Fruit fly (Drosophila melanogaster) whole organism, embryonic: Measurements from ENCODE around the gene Rgl.
A peak's percentile ranks its signal among the peaks of the same experiment; 100 is the strongest.

ENCODE experiments used
- Adf1 ChIP-seq: fragments of 200-800 bp; sonication (Bioruptor generic); IDR thresholded peaks from 2 replicates; pipeline ENCODE4 v1.3.6; 2022; ENCODE audit warnings: missing biosample characterization, missing genetic modification characterization
- Aef1 ChIP-seq: fragments of 200-800 bp; sonication (Bioruptor generic); IDR thresholded peaks from 3 replicates; pipeline ENCODE4 v1.3.6; 2022; ENCODE audit warnings: missing biosample characterization, missing genetic modification characterization
- CG11723 ChIP-seq: fragments of 200-800 bp; sonication (Bioruptor generic); optimal IDR thresholded peaks from 2 replicates; lab custom pipeline; 2017; ENCODE audit warnings: missing biosample characterization, mild to moderate bottlenecking, missing genetic modification characterization
- CG12071 ChIP-seq: fragments of 200-800 bp; sonication (Bioruptor generic); optimal IDR thresholded peaks from 3 replicates; lab custom pipeline; 2018; ENCODE audit warnings: missing biosample characterization, mild to moderate bottlenecking, missing genetic modification characterization
- CG12219 ChIP-seq: fragments of 200-800 bp; sonication (Bioruptor generic); optimal IDR thresholded peaks from 3 replicates; lab custom pipeline; 2018; ENCODE audit warnings: missing biosample characterization, mild to moderate bottlenecking, missing genetic modification characterization
- CG12236 ChIP-seq: fragments of 200-800 bp; sonication (Bioruptor generic); optimal IDR thresholded peaks from 2 replicates; lab custom pipeline; 2016; ENCODE audit warnings: missing biosample characterization, missing genetic modification characterization
- CG1233 ChIP-seq: fragments of 200-800 bp; sonication (Bioruptor generic); optimal IDR thresholded peaks from 4 replicates; lab custom pipeline; 2018; ENCODE audit warnings: missing biosample characterization, mild to moderate bottlenecking, missing genetic modification characterization
- CG12769 ChIP-seq: fragments of 200-800 bp; sonication (Bioruptor generic); optimal IDR thresholded peaks from 2 replicates; lab custom pipeline; 2019; ENCODE audit warnings: missing biosample characterization, mild to moderate bottlenecking, missing genetic modification characterization, moderate library complexity
- CG13287 ChIP-seq: fragments of 200-800 bp; sonication (Bioruptor generic); IDR thresholded peaks from 2 replicates; pipeline ENCODE4 v1.3.6; 2022; ENCODE audit warnings: missing biosample characterization, missing genetic modification characterization; ENCODE audit not compliant: partially characterized antibody
- CG16779 ChIP-seq: fragments of 200-800 bp; sonication (Bioruptor generic); IDR thresholded peaks from 2 replicates; pipeline ENCODE4 v1.3.6; 2022; ENCODE audit warnings: missing biosample characterization, missing genetic modification characterization
- CG17328 ChIP-seq: fragments of 200-800 bp; sonication (Bioruptor generic); IDR thresholded peaks from 2 replicates; pipeline ENCODE4 v1.3.6; 2022; ENCODE audit warnings: missing biosample characterization, missing genetic modification characterization
- CG17359 ChIP-seq: fragments of 200-800 bp; sonication (Bioruptor generic); optimal IDR thresholded peaks from 3 replicates; lab custom pipeline; 2018; ENCODE audit warnings: missing biosample characterization, mild to moderate bottlenecking, missing genetic modification characterization, moderate library complexity
- CG2116 ChIP-seq: fragments of 200-800 bp; sonication (Bioruptor generic); optimal IDR thresholded peaks from 3 replicates; lab custom pipeline; 2018; ENCODE audit warnings: missing biosample characterization, mild to moderate bottlenecking, missing genetic modification characterization
- CG2199 ChIP-seq: fragments of 200-800 bp; sonication (Bioruptor generic); IDR thresholded peaks from 3 replicates; pipeline ENCODE4 v1.3.6; 2022; ENCODE audit warnings: missing biosample characterization, missing genetic modification characterization
- CG4282 ChIP-seq: fragments of 200-800 bp; sonication (Bioruptor generic); optimal IDR thresholded peaks from 2 replicates; lab custom pipeline; 2016; ENCODE audit warnings: missing biosample characterization, missing genetic modification characterization
- CG4617 ChIP-seq: fragments of 200-800 bp; sonication (Bioruptor generic); optimal IDR thresholded peaks from 3 replicates; lab custom pipeline; 2016; ENCODE audit warnings: missing biosample characterization, missing genetic modification characterization, borderline replicate concordance
- CG4820 ChIP-seq: fragments of 200-800 bp; sonication (Bioruptor generic); optimal IDR thresholded peaks from 3 replicates; lab custom pipeline; 2016; ENCODE audit warnings: missing biosample characterization, missing genetic modification characterization
- CG7372 ChIP-seq: fragments of 200-800 bp; sonication (Bioruptor generic); IDR thresholded peaks from 2 replicates; pipeline ENCODE4 v1.3.6; 2022; ENCODE audit warnings: missing biosample characterization, missing genetic modification characterization
- CG7786 ChIP-seq: fragments of 200-800 bp; sonication (Bioruptor generic); optimal IDR thresholded peaks from 2 replicates; lab custom pipeline; 2016; ENCODE audit warnings: missing biosample characterization, missing genetic modification characterization
- CG8281 ChIP-seq: fragments of 200-800 bp; sonication (Bioruptor generic); optimal IDR thresholded peaks from 2 replicates; lab custom pipeline; 2018; ENCODE audit warnings: missing biosample characterization, mild to moderate bottlenecking, missing genetic modification characterization, moderate library complexity
- CG9817 ChIP-seq: fragments of 200-800 bp; sonication (Bioruptor generic); optimal IDR thresholded peaks from 2 replicates; lab custom pipeline; 2018; ENCODE audit warnings: missing biosample characterization, mild to moderate bottlenecking, missing genetic modification characterization, moderate library complexity
- Ets97D ChIP-seq: fragments of 200-800 bp; sonication (Bioruptor generic); optimal IDR thresholded peaks from 3 replicates; lab custom pipeline; 2016; ENCODE audit warnings: missing biosample characterization, missing genetic modification characterization
- Hmr ChIP-seq: fragments of 200-800 bp; sonication (Bioruptor generic); optimal IDR thresholded peaks from 3 replicates; lab custom pipeline; 2017; ENCODE audit warnings: mild to moderate bottlenecking, missing biosample characterization, missing genetic modification reagents, missing genetic modification characterization
- NFAT ChIP-seq: fragments of 200-800 bp; sonication (Bioruptor generic); IDR thresholded peaks from 2 replicates; pipeline ENCODE4 v1.3.6; 2022; ENCODE audit warnings: missing biosample characterization, missing genetic modification characterization
- al ChIP-seq: fragments of 200-800 bp; sonication (Bioruptor generic); IDR thresholded peaks from 2 replicates; pipeline ENCODE4 v1.3.6; 2022; ENCODE audit warnings: missing biosample characterization, missing genetic modification characterization
- ato ChIP-seq: fragments of 200-800 bp; sonication (Bioruptor generic); IDR thresholded peaks from 2 replicates; pipeline ENCODE4 v1.3.6; 2022; ENCODE audit warnings: missing biosample characterization, missing genetic modification characterization; ENCODE audit not compliant: partially characterized antibody
- az2 ChIP-seq: fragments of 200-800 bp; sonication (Bioruptor generic); optimal IDR thresholded peaks from 3 replicates; lab custom pipeline; 2016; ENCODE audit warnings: missing biosample characterization, missing genetic modification characterization
- chinmo ChIP-seq: fragments of 200-800 bp; sonication (Bioruptor generic); IDR thresholded peaks from 4 replicates; pipeline ENCODE4 v1.3.6; 2022; ENCODE audit warnings: missing biosample characterization, missing genetic modification characterization; ENCODE audit not compliant: partially characterized antibody
- danr ChIP-seq: fragments of 200-800 bp; sonication (Bioruptor generic); IDR thresholded peaks from 2 replicates; pipeline ENCODE4 v1.3.6; 2022; ENCODE audit warnings: missing biosample characterization, missing genetic modification characterization
- emc ChIP-seq: fragments of 200-800 bp; sonication (Bioruptor generic); optimal IDR thresholded peaks from 2 replicates; lab custom pipeline; 2016; ENCODE audit warnings: missing biosample characterization, missing genetic modification characterization
- fru ChIP-seq: fragments of >200 bp; optimal IDR thresholded peaks from 2 replicates; lab custom pipeline; 2017
- gce ChIP-seq: fragments of 200-800 bp; sonication (Bioruptor generic); IDR thresholded peaks from 3 replicates; pipeline ENCODE4 v1.3.6; 2022; ENCODE audit warnings: missing biosample characterization, missing genetic modification characterization
- gfzf ChIP-seq: fragments of 200-800 bp; sonication (Bioruptor generic); optimal IDR thresholded peaks from 2 replicates; lab custom pipeline; 2016; ENCODE audit warnings: missing biosample characterization, mild to moderate bottlenecking, missing genetic modification characterization, moderate library complexity
- grn ChIP-seq: fragments of 200-800 bp; sonication (Bioruptor generic); optimal IDR thresholded peaks from 3 replicates; lab custom pipeline; 2017; ENCODE audit warnings: missing biosample characterization, missing genetic modification characterization
- gsb-n ChIP-seq: fragments of 200-800 bp; sonication (Bioruptor generic); optimal IDR thresholded peaks from 3 replicates; lab custom pipeline; 2018; ENCODE audit warnings: missing biosample characterization, mild to moderate bottlenecking, missing genetic modification characterization
- h ChIP-seq: fragments of >200 bp; optimal IDR thresholded peaks from 2 replicates; lab custom pipeline; 2017
- lab ChIP-seq: fragments of 200-800 bp; sonication (Bioruptor generic); optimal IDR thresholded peaks from 3 replicates; lab custom pipeline; 2017; ENCODE audit warnings: missing biosample characterization, missing genetic modification characterization, mild to moderate bottlenecking, moderate library complexity, missing genetic modification reagents
- maf-S ChIP-seq: fragments of 200-800 bp; sonication (Bioruptor generic); optimal IDR thresholded peaks from 2 replicates; lab custom pipeline; 2016; ENCODE audit warnings: missing biosample characterization, missing genetic modification characterization
- mirr ChIP-seq: fragments of 200-800 bp; sonication (Bioruptor generic); optimal IDR thresholded peaks from 3 replicates; lab custom pipeline; 2018; ENCODE audit warnings: missing biosample characterization, mild to moderate bottlenecking, missing genetic modification characterization
- nau ChIP-seq: fragments of 200-800 bp; sonication (Bioruptor generic); optimal IDR thresholded peaks from 3 replicates; lab custom pipeline; 2017; ENCODE audit warnings: missing biosample characterization, mild to moderate bottlenecking, missing genetic modification characterization, missing genetic modification reagents
- peb ChIP-seq: fragments of 200-800 bp; sonication (Bioruptor generic); IDR thresholded peaks from 2 replicates; pipeline ENCODE4 v1.3.6; 2022; ENCODE audit warnings: missing biosample characterization, missing genetic modification characterization
- pfk ChIP-seq: fragments of 200-800 bp; sonication (Bioruptor generic); optimal IDR thresholded peaks from 2 replicates; lab custom pipeline; 2018; ENCODE audit warnings: missing biosample characterization, mild to moderate bottlenecking, missing genetic modification characterization, moderate library complexity
- row ChIP-seq: fragments of 200-800 bp; sonication (Bioruptor generic); IDR thresholded peaks from 3 replicates; pipeline ENCODE4 v1.3.6; 2022; ENCODE audit warnings: missing biosample characterization, missing genetic modification characterization
- sc ChIP-seq, 3 experiments: fragments of >200 bp in 2 of 3; fragments of 200-800 bp in 1 of 3; sonication (Bioruptor generic) in 1 of 3; optimal IDR thresholded peaks; 2 replicates in 2 of 3; 3 replicates in 1 of 3; lab custom pipeline; 2017; ENCODE audit warnings: mild to moderate bottlenecking in 1 of 3, missing biosample characterization in 1 of 3, missing genetic modification characterization in 1 of 3, missing genetic modification reagents in 1 of 3
- sob ChIP-seq: fragments of 200-800 bp; sonication (Bioruptor generic); IDR thresholded peaks from 2 replicates; pipeline ENCODE4 v1.3.6; 2022; ENCODE audit warnings: missing biosample characterization, missing genetic modification characterization
- sr ChIP-seq: fragments of 200-800 bp; sonication (Bioruptor generic); IDR thresholded peaks from 3 replicates; pipeline ENCODE4 v1.3.6; 2022; ENCODE audit warnings: missing biosample characterization, missing genetic modification characterization
- tna ChIP-seq: fragments of 200-800 bp; sonication (Bioruptor generic); IDR thresholded peaks from 2 replicates; pipeline ENCODE4 v1.3.6; 2022; ENCODE audit warnings: missing biosample characterization, missing genetic modification characterization; ENCODE audit not compliant: partially characterized antibody
- vvl ChIP-seq: fragments of 200-800 bp; sonication (Bioruptor generic); IDR thresholded peaks from 2 replicates; pipeline ENCODE4 v1.3.6; 2022; ENCODE audit warnings: missing biosample characterization, missing genetic modification characterization

The Rgl gene

dm6 chr3L:13882532-13882931 lies 42.6 kb downstream of the Rgl start (continued):
- TF ChIP-seq CG4617 = no peak
- TF ChIP-seq emc (GFP tag; lab: Kevin White, UChicago) = no peak
- no peak for TF ChIP-seq grn (GFP tag; lab: Kevin White, UChicago)
- no peak for TF ChIP-seq CG9817 (tag; lab: Kevin White, UChicago)
- TF ChIP-seq lab (GFP tag; lab: Kevin White, UChicago) = no peak
- TF ChIP-seq CG7372 (GFP tag; lab: Robert Waterston, UW) = no peak
- TF ChIP-seq maf-S (GFP tag; lab: Kevin White, UChicago) = no peak
- TF ChIP-seq, all 482 proteins: peak for 19

DNA sequence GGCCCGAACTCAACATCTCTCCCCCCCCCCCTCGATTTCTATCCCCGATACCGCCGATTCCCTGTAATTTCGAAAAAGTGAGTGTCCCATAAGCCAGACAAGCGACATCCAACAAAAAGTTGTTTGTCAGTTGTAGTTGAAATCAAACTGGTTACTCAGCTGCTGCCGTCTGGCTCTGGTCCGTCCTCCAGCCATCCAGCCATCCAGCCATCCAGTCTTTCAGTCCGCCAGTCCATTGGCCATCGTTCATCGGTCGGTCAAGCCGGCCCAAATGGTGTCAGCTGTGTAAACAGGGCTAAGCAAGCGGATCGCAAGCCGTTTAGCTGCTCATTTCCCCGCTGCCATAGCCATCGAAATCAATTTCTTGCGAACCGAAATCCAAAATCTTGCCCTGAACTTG lies 43.6 kb downstream of the Rgl start:
- TF ChIP-seq CG17359 (tag; lab: Kevin White, UChicago) (no peak), CG8281 (tag; lab: Kevin White, UChicago) (peak; percentile 95), CG12769 (tag; lab: Kevin White, UChicago) (peak; percentile 77)
- TF ChIP-seq, all 482 proteins: peak for 2

DNA sequence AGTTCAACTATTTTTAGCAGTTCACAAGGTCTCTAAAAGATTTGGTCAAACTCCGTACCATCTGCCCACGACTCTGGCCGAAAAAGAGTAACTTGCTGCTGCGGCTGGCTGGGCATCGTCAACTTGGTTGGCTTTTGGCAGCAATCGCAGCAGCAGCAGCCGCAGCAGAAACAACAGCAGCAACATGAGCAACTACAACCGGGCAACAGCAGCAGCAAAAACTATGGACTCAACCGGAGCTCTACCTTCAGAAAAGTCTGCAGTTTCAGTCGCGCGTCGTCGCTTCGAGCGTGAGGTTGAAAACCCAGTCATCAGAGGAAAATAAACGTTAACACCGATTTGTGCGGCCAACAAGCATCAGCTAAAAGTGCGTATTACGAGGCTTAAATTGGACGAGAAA lies 46.4 kb downstream of the Rgl start, which contains the start of gene CG13737:
Gene CG13737, plus strand, starts transcription at position 266 of the 400 bp plus-strand sequence.
- TF ChIP-seq gfzf (GFP tag; lab: Kevin White, UChicago) = no peak
- peak; percentile 71; the same call in 2 of the 3 replicates for TF ChIP-seq CG2199 (GFP tag; lab: Robert Waterston, UW)
- no peak for TF ChIP-seq danr (GFP tag; lab: Robert Waterston, UW)
- no peak for TF ChIP-seq sr (GFP tag; lab: Robert Waterston, UW)
- TF ChIP-seq mirr (GFP tag; lab: Kevin White, UChicago) = no peak
- no peak for TF ChIP-seq az2 (GFP tag; lab: Kevin White, UChicago)
- no peak for TF ChIP-seq NFAT (GFP tag; lab: Robert Waterston, UW)
- TF ChIP-seq ato (GFP tag; lab: Robert Waterston, UW) = no peak
- TF ChIP-seq Adf1 (GFP tag; lab: Robert Waterston, UW) = peak; percentile 16; the same call in 1 of the 2 replicates
- no peak for TF ChIP-seq gsb-n (tag; lab: Kevin White, UChicago)
- TF ChIP-seq fru = no peak
- no peak for TF ChIP-seq CG7786
- TF ChIP-seq al (GFP tag; lab: Robert Waterston, UW) = no peak
- TF ChIP-seq CG11723 (GFP tag; lab: Kevin White, UChicago) = no peak
- TF ChIP-seq CG2116 (GFP tag; lab: Kevin White, UChicago) = no peak
- no peak for TF ChIP-seq sob (GFP tag; lab: Robert Waterston, UW)
- peak; percentile 30 for TF ChIP-seq CG12769 (tag; lab: Kevin White, UChicago)
- no peak for TF ChIP-seq h (lab: Kevin White, UChicago)
- TF ChIP-seq pfk (GFP tag; lab: Kevin White, UChicago) = no peak
- peak; percentile 82; the same call in 3 of the 4 replicates for TF ChIP-seq chinmo
- no peak for TF ChIP-seq tna (GFP tag; lab: Robert Waterston, UW)
- TF ChIP-seq peb (GFP tag; lab: Robert Waterston, UW) = no peak
- TF ChIP-seq nau (GFP tag; lab: Kevin White, UChicago) = no peak
- no peak for TF ChIP-seq CG4820 (GFP tag; lab: Kevin White, UChicago)
- no peak for TF ChIP-seq Ets97D
- no peak for TF ChIP-seq gce (GFP tag; lab: Robert Waterston, UW)
- no peak for TF ChIP-seq CG16779 (GFP tag; lab: Robert Waterston, UW)
- TF ChIP-seq CG17328 (GFP tag; lab: Robert Waterston, UW) = 0 out of 2 replicates have a peak, but pooled peaks have one; percentile 7
- peak; percentile 49; the same call in 2 of the 3 replicates for TF ChIP-seq row (GFP tag; lab: Robert Waterston, UW)
- TF ChIP-seq vvl (GFP tag; lab: Robert Waterston, UW) = 0 out of 2 replicates have a peak, but pooled peaks have one; percentile 15
- 0 out of 2 replicates have a peak, but pooled peaks have one; percentile 11 for TF ChIP-seq CG13287 (GFP tag; lab: Robert Waterston, UW)
- TF ChIP-seq CG4282 (GFP tag; lab: Kevin White, UChicago) = no peak
- no peak for TF ChIP-seq Aef1 (GFP tag; lab: Robert Waterston, UW)
- no peak for TF ChIP-seq Hmr (GFP tag; lab: Kevin White, UChicago)
- no peak for TF ChIP-seq sc (optimal IDR thresholded peaks at IDR 0.05; lab: Kevin White, UChicago)
- no peak for TF ChIP-seq sc (GFP tag; optimal IDR thresholded peaks at IDR 0.05; lab: Kevin White, UChicago)
- TF ChIP-seq CG12219 (GFP tag; lab: Kevin White, UChicago) = no peak
- TF ChIP-seq CG12236 (GFP tag; lab: Kevin White, UChicago) = no peak
- TF ChIP-seq CG1233 (GFP tag; lab: Kevin White, UChicago) = no peak
- TF ChIP-seq CG12071 (GFP tag; lab: Kevin White, UChicago) = peak; percentile 11
